Worm (Caenorhabditis elegans): ENCODE measurements around the gene spat-2.

The spat-2 gene

DNA sequence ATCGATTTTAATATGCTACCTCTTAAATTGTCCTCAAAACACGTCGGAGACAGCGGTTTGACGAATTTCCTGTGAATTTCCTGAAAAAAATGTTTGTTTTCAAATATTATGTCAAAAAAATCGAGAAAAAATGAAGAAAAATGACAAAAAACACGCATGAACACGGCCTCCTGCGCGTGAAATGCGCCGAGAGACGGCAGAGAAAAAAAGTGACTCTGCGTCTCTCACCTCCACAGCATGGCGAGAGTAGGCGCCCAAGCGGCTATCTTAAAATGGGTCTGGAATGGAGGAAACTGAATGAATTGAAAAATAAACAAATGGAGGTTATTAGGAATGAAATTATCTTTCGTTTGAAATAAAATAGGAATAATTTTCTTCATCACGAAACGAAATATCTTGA is 74.0 kb downstream of the spat-2 start:
- TF ChIP-seq klf-2 (GFP tag; conservative IDR thresholded peaks at IDR 0.05), result no peak
- TF ChIP-seq T22C8.4 (GFP tag; IDR thresholded peaks at IDR 0.05), result 0 out of 2 replicates have a peak, but pooled peaks have one; percentile 5
- 0 out of 2 replicates have a peak, but pooled peaks have one; percentile 40 for TF ChIP-seq ztf-23 (GFP tag; IDR thresholded peaks at IDR 0.05)
- peak; percentile 42; the same call in 1 of the 2 replicates for TF ChIP-seq flt-1 (GFP tag; IDR thresholded peaks at IDR 0.05)
